Fruit fly (Drosophila melanogaster) Kc167 (cell line): Measurements from ENCODE around the gene Alp12.

ENCODE experiments used
- Myc ChIP-seq: fragments of >200 bp; optimal IDR thresholded peaks from 2 replicates; lab custom pipeline; 2017; ENCODE audit warnings: missing external identifiers
- Sin3A ChIP-seq: fragments of >200 bp; optimal IDR thresholded peaks from 2 replicates; lab custom pipeline; 2018; ENCODE audit warnings: missing external identifiers
- h ChIP-seq: fragments of >200 bp; optimal IDR thresholded peaks from 3 replicates; lab custom pipeline; 2018; ENCODE audit warnings: missing external identifiers
- insv ChIP-seq: fragments of >200 bp; optimal IDR thresholded peaks from 3 replicates; lab custom pipeline; 2018; ENCODE audit warnings: missing external identifiers
- psq ChIP-seq: fragments of >200 bp; optimal IDR thresholded peaks from 2 replicates; lab custom pipeline; 2017; ENCODE audit warnings: missing external identifiers
- ttk ChIP-seq: sonication (Bioruptor generic); optimal IDR thresholded peaks from 2 replicates; lab custom pipeline; 2017; ENCODE audit warnings: missing external identifiers

The Alp12 gene

dm6 chr2L:19416602-19417497 is 7.0 kb upstream of the Alp12 start, which contains the start of gene Lectin-galC1:
TSS of gene Lectin-galC1 (plus strand) at chr2L:19417447.
- TF ChIP-seq psq, result no peak
- TF ChIP-seq insv (lab: Kevin White, UChicago), result no peak
- TF ChIP-seq ttk (lab: Kevin White, UChicago), result no peak
- TF ChIP-seq Sin3A (lab: Kevin White, UChicago), result no peak
- no peak for TF ChIP-seq Myc (lab: Kevin White, UChicago)
- no peak for TF ChIP-seq h

- TF ChIP-seq h, result no peak
- TF ChIP-seq psq, result no peak
- no peak for TF ChIP-seq Sin3A (lab: Kevin White, UChicago)
- no peak for TF ChIP-seq ttk (lab: Kevin White, UChicago)
- no peak for TF ChIP-seq insv (lab: Kevin White, UChicago)
- no peak for TF ChIP-seq Myc (lab: Kevin White, UChicago)
These were observed 5.8 kb upstream of the Alp12 start, which contains the start of gene lectin-37Da for dm6 chr2L:19418017-19418416. TSS of gene lectin-37Da (plus strand) at chr2L:19418317.

dm6 chr2L:19418872-19419271 is 5.0 kb upstream of the Alp12 start, which contains the start of gene lectin-37Db:
TSS of gene lectin-37Db (plus strand) at chr2L:19419075.
- TF ChIP-seq psq (no peak), insv (lab: Kevin White, UChicago) (no peak), ttk (lab: Kevin White, UChicago) (no peak), Myc (lab: Kevin White, UChicago) (no peak), h (no peak), Sin3A (lab: Kevin White, UChicago) (no peak)

dm6 chr2L:19421573-19421972 is 2.3 kb upstream of the Alp12 start:
- no peak for TF ChIP-seq h
- no peak for TF ChIP-seq Sin3A (lab: Kevin White, UChicago)
- TF ChIP-seq ttk (lab: Kevin White, UChicago), result no peak
- TF ChIP-seq insv (lab: Kevin White, UChicago), result no peak
- TF ChIP-seq psq, result no peak
- no peak for TF ChIP-seq Myc (lab: Kevin White, UChicago)

dm6 chr2L:19422642-19423041 is 1.2 kb upstream of the Alp12 start:
- TF ChIP-seq Sin3A (lab: Kevin White, UChicago) (no peak), Myc (lab: Kevin White, UChicago) (no peak), ttk (lab: Kevin White, UChicago) (no peak), insv (lab: Kevin White, UChicago) (no peak), psq (no peak), h (no peak)

dm6 chr2L:19424307-19424902 is 555 bp downstream of the Alp12 start:
- TF ChIP-seq h (no peak), ttk (lab: Kevin White, UChicago) (no peak), Sin3A (lab: Kevin White, UChicago) (no peak), psq (no peak), insv (lab: Kevin White, UChicago) (no peak), Myc (lab: Kevin White, UChicago) (no peak)

- TF ChIP-seq ttk (lab: Kevin White, UChicago), result no peak
- no peak for TF ChIP-seq Sin3A (lab: Kevin White, UChicago)
- TF ChIP-seq psq, result no peak
- no peak for TF ChIP-seq h
- no peak for TF ChIP-seq insv (lab: Kevin White, UChicago)
- TF ChIP-seq Myc (lab: Kevin White, UChicago), result no peak
These were observed 1.3 kb downstream of the Alp12 start for dm6 chr2L:19425105-19425504.

- TF ChIP-seq Myc (lab: Kevin White, UChicago) (no peak), insv (lab: Kevin White, UChicago) (no peak), ttk (lab: Kevin White, UChicago) (no peak), Sin3A (lab: Kevin White, UChicago) (no peak), h (no peak), psq (no peak)
These were observed 2.0 kb downstream of the Alp12 start for dm6 chr2L:19425765-19426329.

dm6 chr2L:19426330-19426781 is 2.5 kb downstream of the Alp12 start, which contains the start of gene Pax:
TSS of gene Pax (minus strand) at chr2L:19426596.
- no peak for TF ChIP-seq Myc (lab: Kevin White, UChicago)
- no peak for TF ChIP-seq Sin3A (lab: Kevin White, UChicago)
- TF ChIP-seq ttk (lab: Kevin White, UChicago), result no peak
- no peak for TF ChIP-seq psq
- no peak for TF ChIP-seq h
- no peak for TF ChIP-seq insv (lab: Kevin White, UChicago)

- no peak for TF ChIP-seq Sin3A (lab: Kevin White, UChicago)
- TF ChIP-seq insv (lab: Kevin White, UChicago), result no peak
- TF ChIP-seq Myc (lab: Kevin White, UChicago), result no peak
- no peak for TF ChIP-seq psq
- no peak for TF ChIP-seq h
These were observed 5.9 kb downstream of the Alp12 start for dm6 chr2L:19429731-19430130.

- TF ChIP-seq Sin3A (lab: Kevin White, UChicago) (no peak), insv (lab: Kevin White, UChicago) (no peak), h (no peak), ttk (lab: Kevin White, UChicago) (no peak), psq (no peak)
These were observed 6.5 kb downstream of the Alp12 start, which contains the start of gene RtcB for dm6 chr2L:19430343-19430742. TSS of gene RtcB (plus strand) at chr2L:19430643.
